Fruit fly (Drosophila melanogaster) whole organism, wandering third instar larva: Measurements from ENCODE around the gene nenya.
A peak's percentile ranks its signal among the peaks of the same experiment; 100 is the strongest.

Experiments
- Abd-B ChIP-seq: fragments of >200 bp; optimal IDR thresholded peaks from 2 replicates; lab custom pipeline; 2017; ENCODE audit warnings: missing biosample characterization, missing genetic modification characterization
- CG32264 ChIP-seq: fragments of 200-800 bp; sonication (Bioruptor generic); optimal IDR thresholded peaks from 2 replicates; lab custom pipeline; 2016; ENCODE audit warnings: missing biosample characterization, missing genetic modification characterization
- CG9705 ChIP-seq: fragments of 200-800 bp; sonication (Bioruptor generic); optimal IDR thresholded peaks from 2 replicates; lab custom pipeline; 2018; ENCODE audit warnings: missing biosample characterization, mild to moderate bottlenecking, missing genetic modification characterization
- CrebA ChIP-seq: fragments of 200-800 bp; sonication (Bioruptor generic); optimal IDR thresholded peaks from 2 replicates; lab custom pipeline; 2016; ENCODE audit warnings: missing biosample characterization, mild to moderate bottlenecking, missing genetic modification characterization, borderline replicate concordance
- Dfd ChIP-seq: fragments of >200 bp; optimal IDR thresholded peaks from 2 replicates; lab custom pipeline; 2017; ENCODE audit warnings: missing biosample characterization, missing genetic modification characterization
- Dif ChIP-seq: fragments of 200-275, 200-300 bp; sonication (Bioruptor generic); optimal IDR thresholded peaks from 2 replicates; lab custom pipeline; 2018; ENCODE audit warnings: missing biosample characterization, missing genetic modification characterization; ENCODE audit not compliant: partially characterized antibody
- GATAd ChIP-seq: sonication (Bioruptor generic); optimal IDR thresholded peaks from 2 replicates; lab custom pipeline; 2016; ENCODE audit warnings: missing biosample characterization, missing genetic modification characterization
- HLH106 ChIP-seq: fragments of 200-800 bp; optimal IDR thresholded peaks from 3 replicates; lab custom pipeline; 2019; ENCODE audit warnings: missing biosample characterization, mild to moderate bottlenecking, missing genetic modification characterization, moderate library complexity
- Hnf4 ChIP-seq: fragments of 200-800 bp; sonication (Bioruptor generic); optimal IDR thresholded peaks from 2 replicates; lab custom pipeline; 2016; ENCODE audit warnings: missing biosample characterization, mild to moderate bottlenecking, missing genetic modification characterization
- Hr78 ChIP-seq: fragments of >200 bp; optimal IDR thresholded peaks from 2 replicates; lab custom pipeline; 2017; ENCODE audit warnings: missing biosample characterization, missing genetic modification characterization
- Hr83 ChIP-seq: fragments of 200-300 bp; sonication (Bioruptor generic); optimal IDR thresholded peaks from 2 replicates; lab custom pipeline; 2016; ENCODE audit warnings: missing biosample characterization, mild to moderate bottlenecking, missing genetic modification characterization, moderate library complexity; ENCODE audit not compliant: poor library complexity, severe bottlenecking
- Jra ChIP-seq: sonication (Bioruptor generic); optimal IDR thresholded peaks from 2 replicates; lab custom pipeline; 2016; ENCODE audit warnings: missing biosample characterization, missing genetic modification characterization
- Mio ChIP-seq: sonication (Bioruptor generic); optimal IDR thresholded peaks from 2 replicates; lab custom pipeline; 2016; ENCODE audit warnings: missing biosample characterization, missing genetic modification characterization
- Myc ChIP-seq: fragments of >200 bp; optimal IDR thresholded peaks from 2 replicates; lab custom pipeline; 2017
- N ChIP-seq: fragments of >200 bp; optimal IDR thresholded peaks from 2 replicates; lab custom pipeline; 2018; ENCODE audit warnings: missing biosample characterization, missing external identifiers, missing genetic modification characterization
- OdsH ChIP-seq: fragments of 200-800 bp; sonication (Bioruptor generic); optimal IDR thresholded peaks from 2 replicates; lab custom pipeline; 2016; ENCODE audit warnings: missing biosample characterization, mild to moderate bottlenecking, missing genetic modification characterization
- Rel ChIP-seq, 2 experiments: fragments of 200-800 bp; sonication (Bioruptor generic) in 1 of 2; optimal IDR thresholded peaks; 2 replicates in 1 of 2; 3 replicates in 1 of 2; lab custom pipeline; 2016 to 2019; ENCODE audit warnings: mild to moderate bottlenecking in 2 of 2, missing biosample characterization in 2 of 2, missing genetic modification characterization in 2 of 2, moderate library complexity in 1 of 2
- Sp1 ChIP-seq: fragments of 200-800 bp; sonication (Bioruptor generic); optimal IDR thresholded peaks from 3 replicates; lab custom pipeline; 2019; ENCODE audit warnings: missing biosample characterization, mild to moderate bottlenecking, missing genetic modification characterization, moderate library complexity
- Vsx2 ChIP-seq: fragments of 200-300, 225-300 bp; sonication (Bioruptor generic); optimal IDR thresholded peaks from 2 replicates; lab custom pipeline; 2018; ENCODE audit warnings: missing biosample characterization, missing genetic modification characterization; ENCODE audit not compliant: partially characterized antibody
- br ChIP-seq: fragments of 200-800 bp; sonication (Bioruptor generic); optimal IDR thresholded peaks from 2 replicates; lab custom pipeline; 2016; ENCODE audit warnings: missing biosample characterization, missing genetic modification characterization
- brk ChIP-seq: fragments of 200-800 bp; sonication (Bioruptor generic); optimal IDR thresholded peaks from 2 replicates; lab custom pipeline; 2016; ENCODE audit warnings: missing biosample characterization, mild to moderate bottlenecking, missing genetic modification characterization
- dl ChIP-seq, 2 experiments: fragments of 175-275, 200-275 bp in 1 of 2; fragments of 200-275 bp in 1 of 2; sonication (Bioruptor generic); optimal IDR thresholded peaks; lab custom pipeline; 2018; ENCODE audit warnings: mild to moderate bottlenecking in 2 of 2, missing biosample characterization in 2 of 2, missing genetic modification characterization in 2 of 2, moderate library complexity in 2 of 2; ENCODE audit not compliant: partially characterized antibody in 2 of 2, insufficient read depth in 1 of 2
- dmrt93B ChIP-seq: fragments of 200-800 bp; sonication (Bioruptor generic); optimal IDR thresholded peaks from 2 replicates; lab custom pipeline; 2018; ENCODE audit warnings: missing biosample characterization, mild to moderate bottlenecking, missing genetic modification characterization
- dsf ChIP-seq: sonication (Bioruptor generic); optimal IDR thresholded peaks from 2 replicates; lab custom pipeline; 2016; ENCODE audit warnings: missing biosample characterization, missing genetic modification characterization, borderline replicate concordance
- ey ChIP-seq: fragments of 200-800 bp; sonication (Bioruptor generic); optimal IDR thresholded peaks from 2 replicates; lab custom pipeline; 2016; ENCODE audit warnings: missing biosample characterization, missing genetic modification characterization
- foxo ChIP-seq, 2 experiments: fragments of 200-800 bp; sonication (Bioruptor generic); optimal IDR thresholded peaks; 2 replicates in 1 of 2; 3 replicates in 1 of 2; lab custom pipeline; 2016 to 2017; ENCODE audit warnings: missing biosample characterization in 2 of 2, missing genetic modification characterization in 2 of 2
- fru ChIP-seq: fragments of 200-800 bp; sonication (Bioruptor generic); optimal IDR thresholded peaks from 3 replicates; lab custom pipeline; 2016; ENCODE audit warnings: missing biosample characterization, mild to moderate bottlenecking, missing genetic modification characterization
- h ChIP-seq: fragments of 200-800 bp; sonication (Bioruptor generic); optimal IDR thresholded peaks from 3 replicates; lab custom pipeline; 2016; ENCODE audit warnings: missing biosample characterization, mild to moderate bottlenecking, missing genetic modification characterization
- jim ChIP-seq: fragments of 175-275, 200-325 bp; sonication (Bioruptor generic); optimal IDR thresholded peaks from 2 replicates; lab custom pipeline; 2016; ENCODE audit warnings: missing biosample characterization, mild to moderate bottlenecking, missing genetic modification characterization
- lola ChIP-seq: fragments of >200 bp; optimal IDR thresholded peaks from 2 replicates; lab custom pipeline; 2017; ENCODE audit warnings: missing biosample characterization, missing genetic modification characterization
- pan ChIP-seq: fragments of >200 bp; optimal IDR thresholded peaks from 2 replicates; lab custom pipeline; 2017
- psq ChIP-seq: fragments of 200-800 bp; sonication (Bioruptor generic); optimal IDR thresholded peaks from 3 replicates; lab custom pipeline; 2017; ENCODE audit warnings: missing biosample characterization, mild to moderate bottlenecking, missing genetic modification characterization, moderate library complexity
- rgr ChIP-seq: fragments of 200-800 bp; sonication (Bioruptor generic); optimal IDR thresholded peaks from 3 replicates; lab custom pipeline; 2016; ENCODE audit warnings: missing biosample characterization, mild to moderate bottlenecking, missing genetic modification characterization
- sage ChIP-seq: fragments of 200-800 bp; sonication (Bioruptor generic); optimal IDR thresholded peaks from 2 replicates; lab custom pipeline; 2016; ENCODE audit warnings: missing biosample characterization, mild to moderate bottlenecking, missing genetic modification characterization
- sv ChIP-seq: fragments of 200-800 bp; sonication (Bioruptor generic); optimal IDR thresholded peaks from 3 replicates; lab custom pipeline; 2016; ENCODE audit warnings: missing biosample characterization, missing genetic modification characterization
- tai ChIP-seq: sonication (Bioruptor generic); optimal IDR thresholded peaks from 2 replicates; lab custom pipeline; 2016; ENCODE audit warnings: missing biosample characterization, missing genetic modification characterization
- usp ChIP-seq: fragments of >200 bp; optimal IDR thresholded peaks from 2 replicates; lab custom pipeline; 2017; ENCODE audit warnings: missing biosample characterization, missing genetic modification characterization
- woc ChIP-seq: sonication (Bioruptor generic); optimal IDR thresholded peaks from 2 replicates; lab custom pipeline; 2016; ENCODE audit warnings: missing biosample characterization, mild to moderate bottlenecking, missing genetic modification characterization

The nenya gene

DNA sequence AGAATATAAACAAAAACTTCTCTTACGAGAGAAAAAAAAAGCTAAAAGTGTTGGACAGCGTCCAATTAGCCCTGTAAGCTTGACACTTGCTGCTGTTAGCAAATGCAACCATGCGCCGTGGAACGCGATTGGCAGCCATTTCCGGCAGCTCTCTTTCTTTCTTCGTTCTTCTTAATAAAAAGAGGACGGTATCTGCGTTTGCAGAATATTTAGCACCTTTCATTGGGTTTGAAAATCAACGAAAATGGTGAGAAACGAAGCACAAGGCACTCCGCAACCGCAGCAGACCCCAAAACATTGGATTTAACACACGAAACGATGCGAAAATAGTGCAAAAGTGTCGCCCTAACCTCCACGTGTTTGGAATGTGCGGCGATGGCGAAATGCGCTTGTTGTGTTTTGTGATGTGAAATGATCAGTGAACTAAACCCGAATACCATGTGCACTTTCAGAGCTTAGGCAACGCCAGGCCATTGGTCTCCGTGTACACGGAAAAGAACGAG lies 5.2 kb downstream of the nenya start, which contains the start of gene RpL4:
RpL4 (plus strand) TSS at position 149 of the 503 bp plus-strand sequence.
- TF ChIP-seq CG32264 (GFP tag; lab: Kevin White, UChicago) (peak; percentile 39), rgr (GFP tag; lab: Kevin White, UChicago) (peak; percentile 92), dsf (GFP tag; lab: Kevin White, UChicago) (peak; percentile 68), N (GFP tag; lab: Kevin White, UChicago) (no peak), Hr78 (GFP tag; lab: Kevin White, UChicago) (no peak), CG9705 (GFP tag; lab: Kevin White, UChicago) (peak; percentile 81), Dfd (no peak), ey (GFP tag; lab: Kevin White, UChicago) (peak; percentile 35), OdsH (GFP tag; lab: Kevin White, UChicago) (peak; percentile 77), HLH106 (tag; lab: Kevin White, UChicago) (peak; percentile 37), Rel (GFP tag; optimal IDR thresholded peaks at IDR 0.05; lab: Kevin White, UChicago) (no peak), Rel (tag; optimal IDR thresholded peaks at IDR 0.05; lab: Kevin White, UChicago) (peak; percentile 31), Sp1 (GFP tag; lab: Kevin White, UChicago) (peak; percentile 91), brk (GFP tag; lab: Kevin White, UChicago) (no peak), GATAd (GFP tag; lab: Kevin White, UChicago) (no peak), usp (no peak), Hr83 (GFP tag; lab: Kevin White, UChicago) (peak; percentile 90), Mio (GFP tag; lab: Kevin White, UChicago) (peak; percentile 65), Vsx2 (GFP tag; lab: Kevin White, UChicago) (no peak), Dif (GFP tag; lab: Kevin White, UChicago) (no peak), fru (GFP tag; lab: Kevin White, UChicago) (peak; percentile 57), Abd-B (no peak), woc (peak; percentile 69), dmrt93B (GFP tag; lab: Kevin White, UChicago) (peak; percentile 77), h (peak; percentile 76), br (GFP tag; lab: Kevin White, UChicago) (peak; percentile 74), sage (GFP tag; lab: Kevin White, UChicago) (peak; percentile 42), Myc (lab: Kevin White, UChicago) (peak; percentile 55), sv (GFP tag; lab: Kevin White, UChicago) (peak; percentile 83), dl (GFP tag; optimal IDR thresholded peaks at IDR 0.05; lab: Kevin White, UChicago; ENCODE audit: insufficient read depth in 1 of 2, partially characterized antibody in 2 of 2) (no peak), jim (GFP tag; lab: Kevin White, UChicago) (no peak), foxo (GFP tag; optimal IDR thresholded peaks at IDR 0.05; lab: Kevin White, UChicago) (peak in 1 of 2 experiments; percentile 66), CrebA (GFP tag; lab: Kevin White, UChicago) (no peak), lola (GFP tag; lab: Kevin White, UChicago) (no peak), Hnf4 (GFP tag; lab: Kevin White, UChicago) (no peak), tai (GFP tag; lab: Kevin White, UChicago) (no peak), pan (lab: Kevin White, UChicago) (no peak), psq (GFP tag; lab: Kevin White, UChicago) (peak; percentile 61), Jra (GFP tag; lab: Kevin White, UChicago) (no peak)

DNA sequence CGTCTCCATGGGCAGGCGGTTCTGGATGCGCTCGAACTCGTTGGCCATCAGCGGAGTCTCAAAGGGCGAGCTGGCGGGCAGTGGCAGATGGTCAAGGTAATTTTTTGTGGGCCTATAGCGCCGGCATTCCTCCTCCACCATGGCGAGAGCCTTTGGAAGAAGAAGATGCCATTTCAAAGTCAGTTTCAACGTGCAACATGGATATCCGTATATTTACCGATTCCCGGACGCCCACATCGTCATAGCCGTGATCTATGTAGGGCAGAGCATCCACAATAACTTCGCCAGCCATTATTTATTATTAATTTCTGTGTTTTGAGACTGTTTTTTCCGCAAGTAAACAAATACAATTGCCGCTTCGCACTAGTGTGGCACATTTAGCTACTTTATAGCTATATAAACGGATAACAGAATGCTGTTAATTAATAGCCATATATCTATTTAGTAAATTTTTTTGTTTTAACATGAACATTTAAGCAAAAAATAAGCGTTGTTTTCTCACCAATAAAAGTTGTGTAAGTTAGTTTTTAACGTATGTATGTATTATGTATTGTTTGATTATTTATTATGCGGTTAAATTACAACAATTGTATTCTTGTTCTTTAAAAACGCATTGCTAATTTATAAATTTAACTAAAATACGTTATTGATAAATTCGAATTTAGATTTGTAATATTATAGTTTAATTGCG lies 5.8 kb downstream of the nenya start, which contains the start of gene BCAS2:
BCAS2 (minus strand) TSS at position 375 of the 691 bp plus-strand sequence.
- no peak for TF ChIP-seq CrebA (GFP tag; lab: Kevin White, UChicago)
- peak; percentile 93 for TF ChIP-seq Myc (lab: Kevin White, UChicago)
- TF ChIP-seq, all 38 proteins: peak for 1
